Fruit fly (Drosophila melanogaster) whole organism, wandering third instar larva: ENCODE results near the gene CG14210.

ENCODE experiments used
- Abd-B ChIP-seq: fragments of >200 bp; optimal IDR thresholded peaks from 2 replicates; lab custom pipeline; 2017; ENCODE audit warnings: missing biosample characterization, missing genetic modification characterization
- CG32264 ChIP-seq: fragments of 200-800 bp; sonication (Bioruptor generic); optimal IDR thresholded peaks from 2 replicates; lab custom pipeline; 2016; ENCODE audit warnings: missing biosample characterization, missing genetic modification characterization
- CG9705 ChIP-seq: fragments of 200-800 bp; sonication (Bioruptor generic); optimal IDR thresholded peaks from 2 replicates; lab custom pipeline; 2018; ENCODE audit warnings: missing biosample characterization, mild to moderate bottlenecking, missing genetic modification characterization
- CrebA ChIP-seq: fragments of 200-800 bp; sonication (Bioruptor generic); optimal IDR thresholded peaks from 2 replicates; lab custom pipeline; 2016; ENCODE audit warnings: missing biosample characterization, mild to moderate bottlenecking, missing genetic modification characterization, borderline replicate concordance
- Dfd ChIP-seq: fragments of >200 bp; optimal IDR thresholded peaks from 2 replicates; lab custom pipeline; 2017; ENCODE audit warnings: missing biosample characterization, missing genetic modification characterization
- Dif ChIP-seq: fragments of 200-275, 200-300 bp; sonication (Bioruptor generic); optimal IDR thresholded peaks from 2 replicates; lab custom pipeline; 2018; ENCODE audit warnings: missing biosample characterization, missing genetic modification characterization; ENCODE audit not compliant: partially characterized antibody
- HLH106 ChIP-seq: fragments of 200-800 bp; optimal IDR thresholded peaks from 3 replicates; lab custom pipeline; 2019; ENCODE audit warnings: missing biosample characterization, mild to moderate bottlenecking, missing genetic modification characterization, moderate library complexity
- Hnf4 ChIP-seq: fragments of 200-800 bp; sonication (Bioruptor generic); optimal IDR thresholded peaks from 2 replicates; lab custom pipeline; 2016; ENCODE audit warnings: missing biosample characterization, mild to moderate bottlenecking, missing genetic modification characterization
- Hr78 ChIP-seq: fragments of >200 bp; optimal IDR thresholded peaks from 2 replicates; lab custom pipeline; 2017; ENCODE audit warnings: missing biosample characterization, missing genetic modification characterization
- Hr83 ChIP-seq: fragments of 200-300 bp; sonication (Bioruptor generic); optimal IDR thresholded peaks from 2 replicates; lab custom pipeline; 2016; ENCODE audit warnings: missing biosample characterization, mild to moderate bottlenecking, missing genetic modification characterization, moderate library complexity; ENCODE audit not compliant: poor library complexity, severe bottlenecking
- Mio ChIP-seq: sonication (Bioruptor generic); optimal IDR thresholded peaks from 2 replicates; lab custom pipeline; 2016; ENCODE audit warnings: missing biosample characterization, missing genetic modification characterization
- Myc ChIP-seq: fragments of >200 bp; optimal IDR thresholded peaks from 2 replicates; lab custom pipeline; 2017
- N ChIP-seq: fragments of >200 bp; optimal IDR thresholded peaks from 2 replicates; lab custom pipeline; 2018; ENCODE audit warnings: missing biosample characterization, missing external identifiers, missing genetic modification characterization
- OdsH ChIP-seq: fragments of 200-800 bp; sonication (Bioruptor generic); optimal IDR thresholded peaks from 2 replicates; lab custom pipeline; 2016; ENCODE audit warnings: missing biosample characterization, mild to moderate bottlenecking, missing genetic modification characterization
- Rel ChIP-seq, 2 experiments: fragments of 200-800 bp; sonication (Bioruptor generic) in 1 of 2; optimal IDR thresholded peaks; 2 replicates in 1 of 2; 3 replicates in 1 of 2; lab custom pipeline; 2016 to 2019; ENCODE audit warnings: mild to moderate bottlenecking in 2 of 2, missing biosample characterization in 2 of 2, missing genetic modification characterization in 2 of 2, moderate library complexity in 1 of 2
- Sp1 ChIP-seq: fragments of 200-800 bp; sonication (Bioruptor generic); optimal IDR thresholded peaks from 3 replicates; lab custom pipeline; 2019; ENCODE audit warnings: missing biosample characterization, mild to moderate bottlenecking, missing genetic modification characterization, moderate library complexity
- Vsx2 ChIP-seq: fragments of 200-300, 225-300 bp; sonication (Bioruptor generic); optimal IDR thresholded peaks from 2 replicates; lab custom pipeline; 2018; ENCODE audit warnings: missing biosample characterization, missing genetic modification characterization; ENCODE audit not compliant: partially characterized antibody
- br ChIP-seq: fragments of 200-800 bp; sonication (Bioruptor generic); optimal IDR thresholded peaks from 2 replicates; lab custom pipeline; 2016; ENCODE audit warnings: missing biosample characterization, missing genetic modification characterization
- dl ChIP-seq, 2 experiments: fragments of 175-275, 200-275 bp in 1 of 2; fragments of 200-275 bp in 1 of 2; sonication (Bioruptor generic); optimal IDR thresholded peaks; lab custom pipeline; 2018; ENCODE audit warnings: mild to moderate bottlenecking in 2 of 2, missing biosample characterization in 2 of 2, missing genetic modification characterization in 2 of 2, moderate library complexity in 2 of 2; ENCODE audit not compliant: partially characterized antibody in 2 of 2, insufficient read depth in 1 of 2
- dmrt93B ChIP-seq: fragments of 200-800 bp; sonication (Bioruptor generic); optimal IDR thresholded peaks from 2 replicates; lab custom pipeline; 2018; ENCODE audit warnings: missing biosample characterization, mild to moderate bottlenecking, missing genetic modification characterization
- dsf ChIP-seq: sonication (Bioruptor generic); optimal IDR thresholded peaks from 2 replicates; lab custom pipeline; 2016; ENCODE audit warnings: missing biosample characterization, missing genetic modification characterization, borderline replicate concordance
- ey ChIP-seq: fragments of 200-800 bp; sonication (Bioruptor generic); optimal IDR thresholded peaks from 2 replicates; lab custom pipeline; 2016; ENCODE audit warnings: missing biosample characterization, missing genetic modification characterization
- foxo ChIP-seq, 2 experiments: fragments of 200-800 bp; sonication (Bioruptor generic); optimal IDR thresholded peaks; 2 replicates in 1 of 2; 3 replicates in 1 of 2; lab custom pipeline; 2016 to 2017; ENCODE audit warnings: missing biosample characterization in 2 of 2, missing genetic modification characterization in 2 of 2
- fru ChIP-seq: fragments of 200-800 bp; sonication (Bioruptor generic); optimal IDR thresholded peaks from 3 replicates; lab custom pipeline; 2016; ENCODE audit warnings: missing biosample characterization, mild to moderate bottlenecking, missing genetic modification characterization
- h ChIP-seq: fragments of 200-800 bp; sonication (Bioruptor generic); optimal IDR thresholded peaks from 3 replicates; lab custom pipeline; 2016; ENCODE audit warnings: missing biosample characterization, mild to moderate bottlenecking, missing genetic modification characterization
- jim ChIP-seq: fragments of 175-275, 200-325 bp; sonication (Bioruptor generic); optimal IDR thresholded peaks from 2 replicates; lab custom pipeline; 2016; ENCODE audit warnings: missing biosample characterization, mild to moderate bottlenecking, missing genetic modification characterization
- pan ChIP-seq: fragments of >200 bp; optimal IDR thresholded peaks from 2 replicates; lab custom pipeline; 2017
- psq ChIP-seq: fragments of 200-800 bp; sonication (Bioruptor generic); optimal IDR thresholded peaks from 3 replicates; lab custom pipeline; 2017; ENCODE audit warnings: missing biosample characterization, mild to moderate bottlenecking, missing genetic modification characterization, moderate library complexity
- sv ChIP-seq: fragments of 200-800 bp; sonication (Bioruptor generic); optimal IDR thresholded peaks from 3 replicates; lab custom pipeline; 2016; ENCODE audit warnings: missing biosample characterization, missing genetic modification characterization
- tai ChIP-seq: sonication (Bioruptor generic); optimal IDR thresholded peaks from 2 replicates; lab custom pipeline; 2016; ENCODE audit warnings: missing biosample characterization, missing genetic modification characterization
- usp ChIP-seq: fragments of >200 bp; optimal IDR thresholded peaks from 2 replicates; lab custom pipeline; 2017; ENCODE audit warnings: missing biosample characterization, missing genetic modification characterization
- woc ChIP-seq: sonication (Bioruptor generic); optimal IDR thresholded peaks from 2 replicates; lab custom pipeline; 2016; ENCODE audit warnings: missing biosample characterization, mild to moderate bottlenecking, missing genetic modification characterization

The CG14210 gene

dm6 chrX:19605915-19606314 lies 10.1 kb upstream of the CG14210 start:
- TF ChIP-seq pan (lab: Kevin White, UChicago) = no peak
- TF ChIP-seq CG32264 (GFP tag; lab: Kevin White, UChicago) = no peak
- TF ChIP-seq OdsH (GFP tag; lab: Kevin White, UChicago) = no peak
- TF ChIP-seq foxo (GFP tag; optimal IDR thresholded peaks at IDR 0.05; lab: Kevin White, UChicago) = no peak
- no peak for TF ChIP-seq sv (GFP tag; lab: Kevin White, UChicago)
- TF ChIP-seq dl (GFP tag; optimal IDR thresholded peaks at IDR 0.05; lab: Kevin White, UChicago; ENCODE audit: insufficient read depth in 1 of 2, partially characterized antibody in 2 of 2) = no peak
- no peak for TF ChIP-seq Vsx2 (GFP tag; lab: Kevin White, UChicago)
- no peak for TF ChIP-seq CrebA
- TF ChIP-seq fru (GFP tag; lab: Kevin White, UChicago) = no peak
- TF ChIP-seq HLH106 (tag; lab: Kevin White, UChicago) = no peak
- no peak for TF ChIP-seq Abd-B (GFP tag; lab: Kevin White, UChicago)
- TF ChIP-seq Dif (GFP tag; lab: Kevin White, UChicago) = no peak
- TF ChIP-seq CG9705 (GFP tag; lab: Kevin White, UChicago) = no peak
- no peak for TF ChIP-seq Rel (GFP tag; optimal IDR thresholded peaks at IDR 0.05; lab: Kevin White, UChicago)
- no peak for TF ChIP-seq Rel (tag; optimal IDR thresholded peaks at IDR 0.05; lab: Kevin White, UChicago)
- no peak for TF ChIP-seq Dfd (GFP tag; lab: Kevin White, UChicago)
- TF ChIP-seq N (GFP tag; lab: Kevin White, UChicago) = no peak
- TF ChIP-seq Hnf4 (GFP tag; lab: Kevin White, UChicago) = no peak
- no peak for TF ChIP-seq tai (GFP tag; lab: Kevin White, UChicago)
- TF ChIP-seq Myc (lab: Kevin White, UChicago) = no peak

- TF ChIP-seq jim (GFP tag; lab: Kevin White, UChicago) (no peak), usp (GFP tag; lab: Kevin White, UChicago) (no peak), Hr78 (GFP tag; lab: Kevin White, UChicago) (no peak), Mio (no peak), Vsx2 (GFP tag; lab: Kevin White, UChicago) (no peak)
- TF ChIP-seq, all 38 proteins: peak for 0
These were observed 9.4 kb upstream of the CG14210 start for dm6 chrX:19606558-19606957.

dm6 chrX:19606971-19607370 lies 9.0 kb upstream of the CG14210 start:
- TF ChIP-seq foxo (GFP tag; optimal IDR thresholded peaks at IDR 0.05; lab: Kevin White, UChicago) = no peak

dm6 chrX:19608042-19608609 lies 7.9 kb upstream of the CG14210 start:
- no peak for TF ChIP-seq ey
- no peak for TF ChIP-seq Hr83 (GFP tag; lab: Kevin White, UChicago)
- peak; percentile 79 for TF ChIP-seq psq (GFP tag; lab: Kevin White, UChicago)
- TF ChIP-seq CrebA = no peak
- TF ChIP-seq OdsH (GFP tag; lab: Kevin White, UChicago) = peak; percentile 22
- TF ChIP-seq dmrt93B (GFP tag; lab: Kevin White, UChicago) = no peak
- TF ChIP-seq Sp1 (GFP tag; lab: Kevin White, UChicago) = peak; percentile 2
- TF ChIP-seq h (GFP tag; lab: Kevin White, UChicago) = peak; percentile 16

- TF ChIP-seq dsf (GFP tag; lab: Kevin White, UChicago) = no peak
- no peak for TF ChIP-seq Mio
- TF ChIP-seq N (GFP tag; lab: Kevin White, UChicago) = no peak
- no peak for TF ChIP-seq Sp1 (GFP tag; lab: Kevin White, UChicago)
- no peak for TF ChIP-seq woc
- no peak for TF ChIP-seq ey
- no peak for TF ChIP-seq br (GFP tag; lab: Kevin White, UChicago)
- no peak for TF ChIP-seq CG32264 (GFP tag; lab: Kevin White, UChicago)
- TF ChIP-seq fru (GFP tag; lab: Kevin White, UChicago) = no peak
These were observed 4.8 kb upstream of the CG14210 start, which contains the start of the genes Shawn and Tyler for dm6 chrX:19611226-19611625. Gene Shawn, plus strand, starts transcription at chrX:19611526. Gene Tyler, plus strand, starts transcription at chrX:19611526.
